Fruit fly (Drosophila melanogaster): ENCODE results near the gene CG7049.

The CG7049 gene

DNA sequence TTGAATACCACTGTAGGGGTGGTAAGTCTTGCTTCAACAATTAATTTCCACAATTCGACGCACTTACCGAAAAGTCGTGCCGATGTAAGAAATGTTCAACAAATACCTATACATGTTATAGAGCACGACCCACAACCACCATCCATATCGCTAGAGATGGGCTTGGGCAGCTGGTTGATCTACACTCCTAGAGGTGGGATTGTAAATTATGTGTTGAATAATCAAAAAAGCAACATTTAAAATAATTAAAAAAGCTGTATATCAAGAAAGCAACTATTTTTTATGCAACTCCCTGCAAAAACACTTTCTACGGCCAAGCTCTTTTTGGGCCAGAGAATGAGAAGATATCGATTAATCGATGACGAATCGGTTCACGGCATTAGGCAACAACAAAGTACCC is 8.2 kb upstream of the CG7049 start, which contains the start of the genes CG34140, Mkp and Mtch (continued):
- TF ChIP-seq CG32532 (GFP tag; IDR thresholded peaks at IDR 0.05) (peak; percentile 91), ara (GFP tag; IDR thresholded peaks at IDR 0.05) (peak; percentile 79), her (GFP tag; optimal IDR thresholded peaks at IDR 0.05) (peak; percentile 79), Hmx (GFP tag; optimal IDR thresholded peaks at IDR 0.05) (no peak), Sin3A (optimal IDR thresholded peaks at IDR 0.05) (peak; percentile 96), esg (GFP tag; conservative IDR thresholded peaks at IDR 0.05) (peak; percentile 76), Nf-YB (GFP tag; optimal IDR thresholded peaks at IDR 0.05) (peak; percentile 64), CG12071 (GFP tag; optimal IDR thresholded peaks at IDR 0.05) (no peak), dan (GFP tag; IDR thresholded peaks at IDR 0.05) (peak; percentile 46; the same call in 1 of the 2 replicates), dmrt11E (tag; optimal IDR thresholded peaks at IDR 0.05) (peak; percentile 80), CG15011 (GFP tag; optimal IDR thresholded peaks at IDR 0.05) (no peak), CG9437 (GFP tag; optimal IDR thresholded peaks at IDR 0.05) (peak; percentile 63), Awh (GFP tag; IDR thresholded peaks at IDR 0.05) (peak; percentile 72), caup (GFP tag; optimal IDR thresholded peaks at IDR 0.05; ENCODE audit: severe bottlenecking) (no peak), sima (GFP tag; optimal IDR thresholded peaks at IDR 0.05) (peak; percentile 69), ci (GFP tag; IDR thresholded peaks at IDR 0.05) (peak; percentile 75), CG10366 (GFP tag; IDR thresholded peaks at IDR 0.05) (peak; percentile 84), CG17328 (GFP tag; IDR thresholded peaks at IDR 0.05) (peak; percentile 71), CG2116 (GFP tag; optimal IDR thresholded peaks at IDR 0.05) (peak; percentile 94), wek (GFP tag; optimal IDR thresholded peaks at IDR 0.05) (peak; percentile 48), CrebB (tag; optimal IDR thresholded peaks at IDR 0.05) (no peak), CG30431 (GFP tag; optimal IDR thresholded peaks at IDR 0.05) (peak; percentile 44), usp (GFP tag; optimal IDR thresholded peaks at IDR 0.05) (no peak), CG11695 (GFP tag; IDR thresholded peaks at IDR 0.05) (peak; percentile 80), p53 (GFP tag; optimal IDR thresholded peaks at IDR 0.05) (peak; percentile 70), Usf (GFP tag; optimal IDR thresholded peaks at IDR 0.05) (peak; percentile 32), ab (GFP tag; optimal IDR thresholded peaks at IDR 0.05) (peak; percentile 69), HHEX (GFP tag; optimal IDR thresholded peaks at IDR 0.05) (peak; percentile 56), prd (optimal IDR thresholded peaks at IDR 0.05) (no peak), prd (GFP tag; IDR thresholded peaks at IDR 0.05) (peak; percentile 92), dysf (GFP tag; IDR thresholded peaks at IDR 0.05) (peak; percentile 76), z (GFP tag; IDR thresholded peaks at IDR 0.05) (no peak), CG14965 (GFP tag; optimal IDR thresholded peaks at IDR 0.05; ENCODE audit: borderline replicate concordance) (peak; percentile 48), D19B (GFP tag; optimal IDR thresholded peaks at IDR 0.05) (no peak), kay (GFP tag; optimal IDR thresholded peaks at IDR 0.05) (peak; percentile 90), Kr (GFP tag; optimal IDR thresholded peaks at IDR 0.05) (no peak), HLH54F (GFP tag; optimal IDR thresholded peaks at IDR 0.05) (peak; percentile 94), phol (tag; optimal IDR thresholded peaks at IDR 0.05) (peak; percentile 89), CG17385 (GFP tag; optimal IDR thresholded peaks at IDR 0.05) (peak; percentile 74), sc (optimal IDR thresholded peaks at IDR 0.05) (no peak), sc (GFP tag; optimal IDR thresholded peaks at IDR 0.05) (no peak), CG10565 (GFP tag; optimal IDR thresholded peaks at IDR 0.05) (peak; percentile 4), D (optimal IDR thresholded peaks at IDR 0.05) (no peak), D (GFP tag; optimal IDR thresholded peaks at IDR 0.05) (peak; percentile 60), D19A (tag; optimal IDR thresholded peaks at IDR 0.05) (no peak), bab2 (GFP tag; optimal IDR thresholded peaks at IDR 0.05) (peak; percentile 92), Oaz (GFP tag; IDR thresholded peaks at IDR 0.05) (0 out of 2 replicates have a peak, but pooled peaks have one; percentile 39)
